Fruit fly (Drosophila melanogaster) Kc167 (cell line): ENCODE results near the gene Prosbeta4.

Source experiments
- Sin3A ChIP-seq: fragments of >200 bp; optimal IDR thresholded peaks from 2 replicates; lab custom pipeline; 2018; ENCODE audit warnings: missing external identifiers
- psq ChIP-seq: fragments of >200 bp; optimal IDR thresholded peaks from 2 replicates; lab custom pipeline; 2017; ENCODE audit warnings: missing external identifiers

DNA sequence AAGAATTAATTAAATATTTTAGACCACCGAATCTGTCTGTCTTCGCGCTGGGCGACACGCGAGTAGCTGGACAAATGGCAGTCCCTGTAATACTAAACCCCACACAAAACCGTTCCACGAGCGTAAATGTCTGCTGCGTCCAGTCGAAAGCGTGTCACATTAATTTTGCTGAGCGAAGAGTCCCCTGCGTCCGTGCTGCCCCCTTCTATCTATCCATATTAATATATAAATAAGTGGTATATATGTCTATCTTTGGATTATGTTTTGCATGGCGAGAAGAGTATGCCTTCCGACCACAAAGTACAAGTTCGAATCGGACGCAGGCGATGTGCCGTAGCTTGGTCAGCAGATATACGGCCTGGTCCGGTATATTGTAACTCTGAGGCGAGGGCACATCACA, 20.4 kb upstream of the Prosbeta4 start:
- TF ChIP-seq Sin3A (lab: Kevin White, UChicago), result no peak
- no peak for TF ChIP-seq psq (lab: Kevin White, UChicago)
